Worm (Caenorhabditis elegans) whole organism, L4/young adult: ENCODE measurements around the gene fbxa-51.

ENCODE experiments used
- W03F9.2 ChIP-seq: fragments of 150-350 bp; optimal IDR thresholded peaks from 2 replicates; lab custom pipeline; 2014; ENCODE audit warnings: missing biosample characterization, missing genetic modification characterization
- dao-5 ChIP-seq: sonication (generic microtip); optimal IDR thresholded peaks from 2 replicates; lab custom pipeline; 2016; ENCODE audit warnings: missing genotype, missing genetic modification characterization, moderate library complexity, missing compliant biosample characterization
- him-1 ChIP-seq: sonication (generic microtip); optimal IDR thresholded peaks from 2 replicates; lab custom pipeline; 2016; ENCODE audit warnings: missing genotype, missing genetic modification reagents, missing genetic modification characterization, missing compliant biosample characterization

Gene fbxa-51

DNA sequence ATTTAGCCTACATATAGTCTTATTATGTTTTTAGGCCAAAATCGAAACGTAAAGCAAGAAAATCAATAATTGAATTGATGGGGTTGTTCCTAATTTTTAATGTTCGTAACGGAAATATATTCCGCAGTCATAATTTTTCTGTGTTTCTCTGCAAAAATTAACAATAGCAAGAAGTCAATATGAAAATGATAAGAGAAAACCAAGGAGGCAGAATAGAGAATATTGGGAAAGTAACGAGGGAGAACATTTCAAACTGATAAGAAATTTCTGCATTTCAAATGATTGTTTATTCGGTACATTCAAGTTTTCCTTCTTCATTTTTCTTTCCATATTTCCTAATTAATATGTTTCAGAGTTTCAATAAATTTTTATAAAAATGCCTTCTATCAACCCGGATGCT is 6.1 kb upstream of the fbxa-51 start, which contains the start of gene fbxa-54:
Gene fbxa-54, plus strand, starts transcription at position 354 of the 400 bp plus-strand sequence.
- TF ChIP-seq him-1 (tag; lab: Kevin White, UChicago), result no peak
- no peak for TF ChIP-seq W03F9.2
- no peak for TF ChIP-seq dao-5

DNA sequence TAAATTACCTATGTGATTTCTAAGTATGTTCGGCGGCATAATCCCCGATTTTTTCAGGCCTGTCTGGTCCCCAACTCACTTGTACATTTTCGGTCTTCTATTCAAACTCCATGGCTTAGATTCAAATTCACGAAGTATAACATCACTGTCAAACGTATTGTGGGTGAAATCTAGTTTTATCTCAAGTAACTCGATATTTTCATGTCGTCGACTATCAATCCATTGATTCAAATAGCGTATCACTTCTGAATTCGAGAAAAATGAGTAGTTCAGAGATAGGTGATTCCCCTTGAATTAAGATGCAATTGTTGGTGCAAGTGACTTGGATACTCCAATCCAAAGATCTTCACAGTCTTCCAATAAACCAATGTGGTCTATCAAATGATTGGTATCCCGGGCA is 2.6 kb downstream of the fbxa-51 start:
- TF ChIP-seq dao-5 (no peak), him-1 (tag; lab: Kevin White, UChicago) (no peak), W03F9.2 (no peak)

- no peak for TF ChIP-seq W03F9.2
- TF ChIP-seq dao-5, result no peak
- TF ChIP-seq him-1 (tag; lab: Kevin White, UChicago), result no peak
Observed at ce11 chrIII:966259-966658, 4.2 kb downstream of the fbxa-51 start.

- no peak for TF ChIP-seq him-1 (tag; lab: Kevin White, UChicago)
- TF ChIP-seq W03F9.2, result no peak
- no peak for TF ChIP-seq dao-5
Observed at ce11 chrIII:970928-971327, 8.9 kb downstream of the fbxa-51 start.

DNA sequence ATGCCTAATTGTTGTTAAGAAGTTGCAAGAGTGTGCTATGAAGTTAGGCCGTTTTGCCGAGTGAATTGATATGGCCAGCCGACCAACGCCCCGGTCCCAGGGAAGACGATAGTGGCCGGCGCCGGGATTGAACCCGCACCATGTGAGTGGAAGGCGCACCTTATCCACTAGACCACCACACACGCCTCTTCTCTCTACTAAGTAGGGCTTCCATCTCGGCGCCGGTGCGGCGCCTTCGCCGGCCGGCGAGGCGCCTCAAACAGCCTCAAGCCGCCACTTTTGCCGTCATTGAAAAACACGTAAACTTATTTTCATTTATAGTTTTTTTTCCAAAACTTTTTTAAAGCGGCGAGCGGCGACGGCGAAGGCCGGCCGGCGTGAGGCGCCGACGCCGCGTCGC is 16.8 kb downstream of the fbxa-51 start:
- TF ChIP-seq him-1 (tag; lab: Kevin White, UChicago), result no peak
- no peak for TF ChIP-seq dao-5
- TF ChIP-seq W03F9.2, result no peak

- TF ChIP-seq him-1 (tag; lab: Kevin White, UChicago) (no peak), W03F9.2 (no peak), dao-5 (no peak)
Observed at ce11 chrIII:981960-982359, 19.9 kb downstream of the fbxa-51 start.

- TF ChIP-seq dao-5 (no peak), W03F9.2 (no peak), him-1 (tag; lab: Kevin White, UChicago) (no peak)
Observed at ce11 chrIII:982961-983360, 20.9 kb downstream of the fbxa-51 start, which contains the start of gene tbc-10. TSS of gene tbc-10 (plus strand) at chrIII:983261.

DNA sequence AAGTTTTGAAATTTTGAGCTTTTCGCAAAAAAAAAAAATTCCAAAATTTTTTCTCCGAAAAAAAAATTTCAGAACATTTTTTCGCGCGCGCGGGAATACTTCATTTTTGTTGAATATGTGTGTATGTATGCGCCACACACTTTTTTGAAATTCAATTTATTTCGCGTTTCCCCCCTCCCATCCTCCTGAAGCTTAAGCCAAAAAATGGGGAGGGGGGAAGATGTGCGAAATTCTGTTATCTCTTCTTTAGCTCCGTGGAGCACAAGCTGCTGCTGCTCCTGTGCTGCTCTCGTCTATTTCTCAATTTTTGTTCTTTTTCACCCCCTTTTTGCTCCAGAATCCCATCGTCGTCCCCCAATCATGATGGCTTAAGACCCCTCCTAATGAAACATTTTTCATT is 27.5 kb downstream of the fbxa-51 start:
- no peak for TF ChIP-seq him-1 (tag; lab: Kevin White, UChicago)
- TF ChIP-seq W03F9.2, result no peak
- TF ChIP-seq dao-5, result no peak

DNA sequence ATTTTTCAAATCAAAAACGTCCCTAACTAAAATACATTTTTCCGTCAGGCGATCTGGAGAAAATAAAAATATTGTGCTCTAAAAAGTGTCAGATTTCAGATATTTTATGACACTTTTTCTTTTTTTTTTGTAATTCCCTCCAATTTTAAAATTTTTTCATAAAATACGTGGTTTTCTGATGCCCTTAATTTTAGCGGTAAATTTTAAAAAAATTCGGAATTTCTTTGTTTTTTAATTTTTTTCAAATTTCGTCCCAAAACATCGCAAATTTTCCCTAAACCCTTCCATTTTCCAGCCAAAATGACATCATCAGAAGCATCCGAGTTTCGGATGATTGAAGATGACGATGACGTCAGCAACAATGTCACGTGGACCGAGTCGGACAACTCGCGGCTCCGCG is 29.5 kb downstream of the fbxa-51 start, which contains the start of gene trp-2:
Gene trp-2, plus strand, starts transcription at position 301 of the 400 bp plus-strand sequence.
- no peak for TF ChIP-seq dao-5
- TF ChIP-seq him-1 (tag; lab: Kevin White, UChicago), result no peak
- no peak for TF ChIP-seq W03F9.2

- TF ChIP-seq dao-5 (no peak), him-1 (tag; lab: Kevin White, UChicago) (no peak), W03F9.2 (no peak)
Observed at ce11 chrIII:996564-996963, 34.5 kb downstream of the fbxa-51 start.

DNA sequence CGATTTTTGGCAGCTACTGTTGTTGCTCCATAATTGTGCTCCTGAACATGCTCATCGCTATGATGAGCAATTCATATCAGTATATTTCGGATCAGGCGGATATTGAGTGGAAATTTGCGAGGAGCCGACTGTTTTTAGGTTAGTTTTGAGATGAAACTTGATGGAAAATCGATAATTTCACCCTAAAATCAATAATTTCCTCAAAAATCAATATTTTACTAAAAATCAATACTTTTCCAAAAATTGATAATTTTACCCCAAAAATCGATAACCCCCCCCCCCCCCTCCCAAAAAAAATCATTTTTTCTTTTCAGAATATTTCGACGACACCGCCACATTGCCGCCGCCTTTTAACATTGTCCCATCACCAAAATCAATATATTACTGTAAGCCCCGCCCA is 36.8 kb downstream of the fbxa-51 start:
- TF ChIP-seq him-1 (tag; lab: Kevin White, UChicago) (no peak), dao-5 (no peak), W03F9.2 (no peak)

ce11 chrIII:1001297-1001696 is 39.2 kb downstream of the fbxa-51 start, which contains the start of gene R06B10.7:
TSS of gene R06B10.7 (minus strand) at chrIII:1001397.
- TF ChIP-seq dao-5 (no peak), him-1 (tag; lab: Kevin White, UChicago) (no peak), W03F9.2 (no peak)

DNA sequence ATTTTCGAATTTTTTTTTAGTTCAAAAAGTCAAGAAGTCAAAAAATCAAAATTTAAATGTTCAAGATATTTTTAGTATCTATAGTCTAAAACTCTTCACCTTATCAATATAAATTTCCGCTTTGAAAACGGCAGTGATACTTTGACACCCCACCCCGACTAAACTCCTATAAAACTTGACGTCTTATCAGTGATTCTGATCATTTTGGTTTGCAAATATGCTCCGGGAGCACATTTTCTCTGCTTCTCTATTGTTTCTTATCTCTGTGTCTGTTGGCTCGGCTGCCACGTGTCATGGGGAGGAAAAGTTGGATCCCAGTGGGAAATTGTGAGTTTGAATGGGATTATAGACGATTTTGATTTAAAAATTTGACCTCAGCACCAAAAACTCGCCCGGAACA is 40.4 kb downstream of the fbxa-51 start, which contains the start of gene clec-150:
Gene clec-150, plus strand, starts transcription at position 198 of the 400 bp plus-strand sequence.
- TF ChIP-seq W03F9.2 (no peak), dao-5 (no peak), him-1 (tag; lab: Kevin White, UChicago) (no peak)

- TF ChIP-seq him-1 (tag; lab: Kevin White, UChicago) (no peak), dao-5 (no peak), W03F9.2 (no peak)
Observed at ce11 chrIII:1004464-1004863, 42.4 kb downstream of the fbxa-51 start.

- TF ChIP-seq dao-5 (no peak), W03F9.2 (no peak), him-1 (tag; lab: Kevin White, UChicago) (no peak)
Observed at ce11 chrIII:1007143-1007905, 45.3 kb downstream of the fbxa-51 start.
